Worm (Caenorhabditis elegans) whole organism, L3 larva: ENCODE results near the gene tsr-2.
"Not testable (repeated sequence)": the region's sequence is repeated elsewhere in the genome, so short reads cannot be mapped to it uniquely, and the experiment has no call there.

Experiments
- R02D3.7 ChIP-seq: fragments of 150-350 bp; optimal IDR thresholded peaks from 2 replicates; lab custom pipeline; 2014; ENCODE audit warnings: missing biosample characterization, missing genetic modification characterization
- ZK546.5 ChIP-seq: sonication (generic microtip); optimal IDR thresholded peaks from 2 replicates; lab custom pipeline; 2017; ENCODE audit warnings: missing biosample characterization, missing genetic modification characterization
- aly-2 ChIP-seq: fragments of 150-350 bp; optimal IDR thresholded peaks from 2 replicates; lab custom pipeline; 2014; ENCODE audit warnings: missing biosample characterization, missing genetic modification characterization
- ama-1 ChIP-seq: fragments of 150-350 bp; optimal IDR thresholded peaks from 2 replicates; lab custom pipeline; 2018
- ceh-16 ChIP-seq: sonication (generic microtip); optimal IDR thresholded peaks from 2 replicates; lab custom pipeline; 2017; ENCODE audit warnings: missing biosample characterization, missing genetic modification characterization
- ceh-28 ChIP-seq: fragments of 150-350 bp; optimal IDR thresholded peaks from 2 replicates; lab custom pipeline; 2014; ENCODE audit warnings: missing biosample characterization, missing genetic modification reagents, missing genetic modification characterization
- ceh-82 ChIP-seq: fragments of 150-350 bp; optimal IDR thresholded peaks from 2 replicates; lab custom pipeline; 2014; ENCODE audit warnings: missing biosample characterization, missing genetic modification characterization
- ceh-9 ChIP-seq: sonication (generic microtip); optimal IDR thresholded peaks from 2 replicates; lab custom pipeline; 2018; ENCODE audit warnings: missing biosample characterization, missing genetic modification characterization
- daf-12 ChIP-seq: fragments of 150-350 bp; optimal IDR thresholded peaks from 2 replicates; lab custom pipeline; 2014; ENCODE audit warnings: missing biosample characterization, missing genetic modification reagents, missing genetic modification characterization
- egl-27 ChIP-seq: sonication (generic microtip); optimal IDR thresholded peaks from 4 replicates; lab custom pipeline; 2017; ENCODE audit warnings: missing biosample characterization, missing genetic modification reagents, missing genetic modification characterization
- egl-5 ChIP-seq: fragments of 150-350 bp; optimal IDR thresholded peaks from 2 replicates; lab custom pipeline; 2017; ENCODE audit warnings: missing biosample characterization, missing genetic modification reagents, missing genetic modification characterization, inconsistent platforms
- elt-1 ChIP-seq: fragments of 150-350 bp; optimal IDR thresholded peaks from 2 replicates; lab custom pipeline; 2014; ENCODE audit warnings: missing biosample characterization, missing genetic modification characterization
- elt-2 ChIP-seq: sonication (generic microtip); optimal IDR thresholded peaks from 2 replicates; lab custom pipeline; 2016; ENCODE audit warnings: missing genetic modification reagents, mild to moderate bottlenecking, missing genetic modification characterization, missing compliant biosample characterization
- eor-1 ChIP-seq, 2 experiments: fragments of 150-350 bp; optimal IDR thresholded peaks; 2 replicates each; lab custom pipeline; 2014 to 2018; ENCODE audit warnings: missing biosample characterization in 2 of 2, missing genetic modification characterization in 2 of 2
- fkh-10 ChIP-seq: sonication (generic microtip); optimal IDR thresholded peaks from 2 replicates; lab custom pipeline; 2017; ENCODE audit warnings: missing biosample characterization, missing genetic modification reagents, missing genetic modification characterization
- fkh-2 ChIP-seq: fragments of 150-350 bp; optimal IDR thresholded peaks from 2 replicates; lab custom pipeline; 2014; ENCODE audit warnings: missing biosample characterization, missing genetic modification reagents, missing genetic modification characterization
- fos-1 ChIP-seq: fragments of 150-350 bp; optimal IDR thresholded peaks from 2 replicates; lab custom pipeline; 2014; ENCODE audit warnings: missing biosample characterization, missing genetic modification characterization
- hmg-11 ChIP-seq: sonication (generic microtip); optimal IDR thresholded peaks from 2 replicates; lab custom pipeline; 2016; ENCODE audit warnings: missing genetic modification characterization, missing compliant biosample characterization
- jun-1 ChIP-seq: fragments of 150-350 bp; optimal IDR thresholded peaks from 2 replicates; lab custom pipeline; 2014; ENCODE audit warnings: missing biosample characterization, missing genetic modification reagents, missing genetic modification characterization
- lin-15B ChIP-seq: fragments of 150-350 bp; optimal IDR thresholded peaks from 2 replicates; lab custom pipeline; 2014; ENCODE audit warnings: missing biosample characterization, missing genetic modification characterization
- lin-39 ChIP-seq: fragments of 150-350 bp; optimal IDR thresholded peaks from 2 replicates; lab custom pipeline; 2018; ENCODE audit warnings: missing biosample characterization, missing genetic modification reagents, missing genetic modification characterization
- lsy-12 ChIP-seq: sonication (generic microtip); optimal IDR thresholded peaks from 2 replicates; lab custom pipeline; 2016; ENCODE audit warnings: mild to moderate bottlenecking, missing genetic modification characterization, missing compliant biosample characterization
- mdl-1 ChIP-seq: fragments of 150-350 bp; optimal IDR thresholded peaks from 2 replicates; lab custom pipeline; 2014; ENCODE audit warnings: missing biosample characterization, missing genetic modification characterization
- mml-1 ChIP-seq: fragments of 150-350 bp; sonication (generic microtip); optimal IDR thresholded peaks from 3 replicates; lab custom pipeline; 2014; ENCODE audit warnings: missing biosample characterization, missing genetic modification characterization
- nfya-1 ChIP-seq: sonication (generic microtip); optimal IDR thresholded peaks from 2 replicates; lab custom pipeline; 2017; ENCODE audit warnings: missing genetic modification characterization, mild to moderate bottlenecking, missing compliant biosample characterization, antibody characterized with exemption, moderate library complexity; ENCODE audit not compliant: insufficient read depth
- nhr-11 ChIP-seq: fragments of 150-350 bp; optimal IDR thresholded peaks from 2 replicates; lab custom pipeline; 2014; ENCODE audit warnings: missing biosample characterization, missing genetic modification characterization
- nhr-12 ChIP-seq: fragments of 150-350 bp; optimal IDR thresholded peaks from 2 replicates; lab custom pipeline; 2014; ENCODE audit warnings: missing biosample characterization, missing genetic modification characterization
- nhr-23 ChIP-seq: fragments of 150-350 bp; optimal IDR thresholded peaks from 2 replicates; lab custom pipeline; 2014; ENCODE audit warnings: missing biosample characterization, missing genetic modification reagents, missing genetic modification characterization
- nhr-237 ChIP-seq: fragments of 150-350 bp; optimal IDR thresholded peaks from 2 replicates; lab custom pipeline; 2014; ENCODE audit warnings: missing biosample characterization, missing genetic modification characterization
- nhr-25 ChIP-seq: sonication (generic microtip); optimal IDR thresholded peaks from 2 replicates; lab custom pipeline; 2017; ENCODE audit warnings: missing biosample characterization, missing genetic modification characterization
- nhr-28 ChIP-seq: fragments of 150-350 bp; optimal IDR thresholded peaks from 2 replicates; lab custom pipeline; 2014; ENCODE audit warnings: missing biosample characterization, missing genetic modification characterization
- nhr-43 ChIP-seq: sonication (generic microtip); optimal IDR thresholded peaks from 2 replicates; lab custom pipeline; 2016; ENCODE audit warnings: mild to moderate bottlenecking, missing genetic modification characterization, missing compliant biosample characterization; ENCODE audit not compliant: poor library complexity, severe bottlenecking
- nhr-67 ChIP-seq: fragments of 150-350 bp; optimal IDR thresholded peaks from 2 replicates; lab custom pipeline; 2014; ENCODE audit warnings: missing biosample characterization, missing genetic modification characterization
- nhr-76 ChIP-seq: fragments of 150-350 bp; sonication (generic microtip); optimal IDR thresholded peaks from 5 replicates; lab custom pipeline; 2014; ENCODE audit warnings: missing biosample characterization, missing genetic modification characterization
- nhr-77 ChIP-seq: fragments of 150-350 bp; optimal IDR thresholded peaks from 2 replicates; lab custom pipeline; 2014; ENCODE audit warnings: missing biosample characterization, missing genetic modification characterization
- pha-4 ChIP-seq: fragments of 150-350 bp; optimal IDR thresholded peaks from 2 replicates; lab custom pipeline; 2014; ENCODE audit warnings: missing biosample characterization, missing genetic modification reagents, missing genetic modification characterization
- pqm-1 ChIP-seq: fragments of 150-350 bp; optimal IDR thresholded peaks from 2 replicates; lab custom pipeline; 2017; ENCODE audit warnings: missing biosample characterization, missing genetic modification characterization, inconsistent platforms
- sea-2 ChIP-seq: fragments of 150-350 bp; sonication (generic microtip); optimal IDR thresholded peaks from 4 replicates; lab custom pipeline; 2014; ENCODE audit warnings: missing biosample characterization, missing genetic modification reagents, missing genetic modification characterization
- snpc-4 ChIP-seq: fragments of 150-350 bp; optimal IDR thresholded peaks from 2 replicates; lab custom pipeline; 2014; ENCODE audit warnings: missing biosample characterization, missing genetic modification characterization
- tbx-2 ChIP-seq: sonication (generic microtip); optimal IDR thresholded peaks from 2 replicates; lab custom pipeline; 2016; ENCODE audit warnings: mild to moderate bottlenecking, missing genetic modification characterization, missing compliant biosample characterization
- unc-39 ChIP-seq: sonication (generic microtip); optimal IDR thresholded peaks from 4 replicates; lab custom pipeline; 2017; ENCODE audit warnings: missing biosample characterization, missing genetic modification characterization
- unc-62 ChIP-seq: fragments of 150-350 bp; sonication (generic microtip); optimal IDR thresholded peaks from 4 replicates; lab custom pipeline; 2014; ENCODE audit warnings: missing biosample characterization, missing genetic modification reagents, missing genetic modification characterization
- zag-1 ChIP-seq: fragments of 150-350 bp; optimal IDR thresholded peaks from 2 replicates; lab custom pipeline; 2014; ENCODE audit warnings: missing biosample characterization, missing genetic modification characterization
- ztf-11 ChIP-seq: fragments of 150-350 bp; optimal IDR thresholded peaks from 2 replicates; lab custom pipeline; 2014; ENCODE audit warnings: missing biosample characterization, missing genetic modification characterization
- ztf-4 ChIP-seq: fragments of 150-350 bp; optimal IDR thresholded peaks from 2 replicates; lab custom pipeline; 2014; ENCODE audit warnings: missing biosample characterization, missing genetic modification characterization

The tsr-2 gene

ce11 chrIV:16663591-16663990, 7.2 kb downstream of the tsr-2 start:
- TF ChIP-seq pha-4 (peak; percentile 65), egl-27 (tag; lab: Kevin White, UChicago) (no peak), aly-2 (tag; lab: Kevin White, UChicago) (no peak), ceh-82 (tag; lab: Kevin White, UChicago) (no peak), ceh-16 (no peak), nfya-1 (tag; lab: Kevin White, UChicago) (peak; percentile 79), fkh-10 (GFP tag; lab: Kevin White, UChicago) (no peak), snpc-4 (tag; lab: Kevin White, UChicago) (peak; percentile 1), ZK546.5 (tag; lab: Kevin White, UChicago) (no peak), nhr-25 (tag; lab: Kevin White, UChicago) (no peak), nhr-12 (tag; lab: Kevin White, UChicago) (no peak), ama-1 (lab: Kevin White, UChicago) (peak; percentile 32), ztf-11 (tag; lab: Kevin White, UChicago) (no peak), lsy-12 (tag; lab: Kevin White, UChicago) (no peak), elt-1 (no peak), ceh-28 (tag; lab: Kevin White, UChicago) (no peak), unc-39 (tag; lab: Kevin White, UChicago) (no peak), mml-1 (tag; lab: Kevin White, UChicago) (no peak), sea-2 (GFP tag; lab: Kevin White, UChicago) (no peak), hmg-11 (tag; lab: Kevin White, UChicago) (peak; percentile 60), nhr-28 (tag; lab: Kevin White, UChicago) (no peak), egl-5 (no peak), nhr-43 (tag; lab: Kevin White, UChicago) (no peak), tbx-2 (tag; lab: Kevin White, UChicago) (no peak), lin-39 (peak; percentile 83), nhr-77 (tag; lab: Kevin White, UChicago) (no peak), unc-62 (GFP tag; lab: Kevin White, UChicago) (no peak), ztf-4 (tag; lab: Kevin White, UChicago) (no peak), nhr-11 (no peak), R02D3.7 (no peak), eor-1 (tag; optimal IDR thresholded peaks at IDR 0.05; lab: Kevin White, UChicago) (no peak), lin-15B (tag; lab: Kevin White, UChicago) (peak; percentile 46), mdl-1 (tag; lab: Kevin White, UChicago) (no peak), zag-1 (tag; lab: Kevin White, UChicago) (no peak), pqm-1 (tag; lab: Kevin White, UChicago) (peak; percentile 47), nhr-67 (no peak), nhr-237 (tag; lab: Kevin White, UChicago) (no peak), elt-2 (tag; lab: Kevin White, UChicago) (peak; percentile 26), nhr-76 (tag; lab: Kevin White, UChicago) (no peak), fkh-2 (no peak), ceh-9 (tag; lab: Kevin White, UChicago) (no peak), jun-1 (tag; lab: Kevin White, UChicago) (no peak), daf-12 (tag; lab: Kevin White, UChicago) (no peak)

- not testable (repeated sequence) for TF ChIP-seq ZK546.5 (tag; lab: Kevin White, UChicago); fkh-2; nfya-1 (tag; lab: Kevin White, UChicago)
These were observed 7.6 kb downstream of the tsr-2 start, which contains the start of gene sta-1 for ce11 chrIV:16664020-16664419. Gene sta-1 (plus strand): TSS chrIV:16664320.

- TF ChIP-seq ztf-11 (tag; lab: Kevin White, UChicago) (no peak), jun-1 (tag; lab: Kevin White, UChicago) (no peak), zag-1 (tag; lab: Kevin White, UChicago) (no peak), nhr-25 (tag; lab: Kevin White, UChicago) (no peak), nhr-23 (tag; lab: Kevin White, UChicago) (no peak), ceh-9 (tag; lab: Kevin White, UChicago) (no peak), hmg-11 (tag; lab: Kevin White, UChicago) (peak; percentile 39), nfya-1 (tag; lab: Kevin White, UChicago) (no peak), sea-2 (GFP tag; lab: Kevin White, UChicago) (no peak), snpc-4 (tag; lab: Kevin White, UChicago) (peak; percentile 46), nhr-43 (tag; lab: Kevin White, UChicago) (no peak), unc-39 (tag; lab: Kevin White, UChicago) (no peak), nhr-11 (no peak), lin-39 (peak; percentile 0), aly-2 (tag; lab: Kevin White, UChicago) (no peak), nhr-237 (tag; lab: Kevin White, UChicago) (no peak), fos-1 (no peak), ztf-4 (tag; lab: Kevin White, UChicago) (no peak), egl-27 (tag; lab: Kevin White, UChicago) (no peak), pqm-1 (tag; lab: Kevin White, UChicago) (peak; percentile 36), nhr-67 (no peak), pha-4 (peak; percentile 10), tbx-2 (tag; lab: Kevin White, UChicago) (no peak), nhr-28 (tag; lab: Kevin White, UChicago) (no peak), unc-62 (GFP tag; lab: Kevin White, UChicago) (no peak), ceh-82 (tag; lab: Kevin White, UChicago) (no peak), eor-1 (tag; optimal IDR thresholded peaks at IDR 0.05; lab: Kevin White, UChicago) (no peak), lin-15B (tag; lab: Kevin White, UChicago) (no peak), ceh-16 (no peak), nhr-77 (tag; lab: Kevin White, UChicago) (no peak), fkh-10 (GFP tag; lab: Kevin White, UChicago) (no peak), fkh-2 (no peak)
These were observed 27.8 kb downstream of the tsr-2 start for ce11 chrIV:16684224-16684623.
